Fruit fly (Drosophila melanogaster) whole organism: ENCODE results near the gene strat.

Source experiments
- CG8478 ChIP-seq: fragments of >200 bp; optimal IDR thresholded peaks from 2 replicates; lab custom pipeline; 2018; ENCODE audit warnings: inconsistent platforms
- Dll ChIP-seq: fragments of >200 bp; optimal IDR thresholded peaks from 2 replicates; lab custom pipeline; 2017
- EcR ChIP-seq, 2 experiments: fragments of >200 bp; optimal IDR thresholded peaks; 2 replicates each; lab custom pipeline; 2017; ENCODE audit warnings: missing biosample characterization in 2 of 2, missing genetic modification characterization in 2 of 2, missing genetic modification reagents in 2 of 2
- pan ChIP-seq: fragments of >200 bp; optimal IDR thresholded peaks from 2 replicates; lab custom pipeline; 2017
- psq ChIP-seq: fragments of >200 bp; optimal IDR thresholded peaks from 2 replicates; lab custom pipeline; 2017
- usp ChIP-seq: fragments of >200 bp; optimal IDR thresholded peaks from 2 replicates; lab custom pipeline; 2017; ENCODE audit warnings: missing biosample characterization, missing genetic modification characterization, mixed read lengths

dm6 chr2L:8362273-8362954, 42.3 kb downstream of the strat start, which contains the start of gene CG7627:
- no peak for TF ChIP-seq usp (GFP tag; lab: Kevin White, UChicago)
- TF ChIP-seq psq (lab: Kevin White, UChicago), result no peak
- no peak for TF ChIP-seq CG8478 (lab: Kevin White, UChicago)
- no peak for TF ChIP-seq EcR (GFP tag; optimal IDR thresholded peaks at IDR 0.05; lab: Kevin White, UChicago)
- TF ChIP-seq pan (lab: Kevin White, UChicago), result no peak
- no peak for TF ChIP-seq Dll (lab: Kevin White, UChicago)
